Fruit fly (Drosophila melanogaster) S2 (cell line): Measurements from ENCODE around the gene Reg-2.

Experiments
- CG8478 ChIP-seq: fragments of >200 bp; optimal IDR thresholded peaks from 2 replicates; lab custom pipeline; 2018
- CTCF ChIP-seq, 2 experiments: fragments of >200 bp; optimal IDR thresholded peaks; 2 replicates each; lab custom pipeline; 2018

DNA sequence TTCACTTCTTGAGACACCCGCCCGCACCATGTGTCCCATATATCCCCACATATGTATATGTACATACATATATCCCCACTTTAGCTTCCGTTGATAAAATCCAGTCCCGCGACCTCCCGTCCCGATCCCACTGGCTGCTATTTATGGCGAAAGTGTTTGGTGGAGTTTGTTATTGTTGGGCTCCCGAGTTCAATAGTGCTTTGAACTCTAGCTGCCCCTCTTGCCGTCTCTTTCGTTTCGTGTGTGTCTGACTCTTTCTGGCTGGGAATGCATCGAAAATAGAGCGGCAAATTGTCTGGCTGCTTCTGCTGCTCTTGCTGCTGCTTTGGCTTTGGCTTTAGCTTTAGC lies 28.6 kb upstream of the Reg-2 start:
- TF ChIP-seq CTCF (optimal IDR thresholded peaks at IDR 0.05; lab: Kevin White, UChicago) (no peak), CG8478 (lab: Kevin White, UChicago) (no peak)
